In genomic region chr3R:28572692-28573643, dm6 we compare ENCODE assay signal across 3 fruit fly cellular contexts.
TF ChIP-seq lines count a peak whose summit lies in the region.

No protein-coding gene starts in this region.

- TF ChIP-seq CTCF in whole organism, embryonic (GFP tag; optimal IDR thresholded peaks at IDR 0.05; lab: Kevin White, UChicago) = no peak

TF ChIP-seq in whole organism, embryonic, 481 proteins besides CTCF, POLR2A, EP300 and RAD21 (continues in another document):
- TF ChIP-seq Hmr (GFP tag; optimal IDR thresholded peaks at IDR 0.05; lab: Kevin White, UChicago) (no peak), pum (GFP tag; optimal IDR thresholded peaks at IDR 0.05; lab: Kevin White, UChicago) (no peak), CG4820 (GFP tag; optimal IDR thresholded peaks at IDR 0.05; lab: Kevin White, UChicago) (no peak), caup (GFP tag; optimal IDR thresholded peaks at IDR 0.05; lab: Kevin White, UChicago; ENCODE audit: severe bottlenecking) (no peak), CG11696 (GFP tag; IDR thresholded peaks at IDR 0.05; lab: Robert Waterston, UW) (no peak), ash1 (GFP tag; optimal IDR thresholded peaks at IDR 0.05; lab: Kevin White, UChicago) (no peak), CG4282 (GFP tag; optimal IDR thresholded peaks at IDR 0.05; lab: Kevin White, UChicago) (no peak), nau (GFP tag; optimal IDR thresholded peaks at IDR 0.05; lab: Kevin White, UChicago) (no peak), Dp (GFP tag; optimal IDR thresholded peaks at IDR 0.05; lab: Kevin White, UChicago) (no peak), C15 (GFP tag; IDR thresholded peaks at IDR 0.05; lab: Robert Waterston, UW) (no peak), Stat92E (GFP tag; optimal IDR thresholded peaks at IDR 0.05; lab: Kevin White, UChicago) (no peak), HmgZ (tag; optimal IDR thresholded peaks at IDR 0.05; lab: Kevin White, UChicago) (no peak), prd (optimal IDR thresholded peaks at IDR 0.05; lab: Kevin White, UChicago) (no peak), prd (GFP tag; IDR thresholded peaks at IDR 0.05; lab: Robert Waterston, UW) (no peak), Dip2 (GFP tag; IDR thresholded peaks at IDR 0.05; lab: Robert Waterston, UW) (no peak), aop (GFP tag; IDR thresholded peaks at IDR 0.05; lab: Robert Waterston, UW) (no peak), CG34224 (GFP tag; IDR thresholded peaks at IDR 0.05; lab: Robert Waterston, UW; ENCODE audit: partially characterized antibody) (no peak), CG13123 (GFP tag; optimal IDR thresholded peaks at IDR 0.05; lab: Kevin White, UChicago) (no peak), Sry-β (GFP tag; optimal IDR thresholded peaks at IDR 0.05; lab: Kevin White, UChicago) (no peak), CG8765 (GFP tag; IDR thresholded peaks at IDR 0.05; lab: Robert Waterston, UW) (no peak), CG11695 (GFP tag; IDR thresholded peaks at IDR 0.05; lab: Robert Waterston, UW) (no peak), Lpt (GFP tag; optimal IDR thresholded peaks at IDR 0.05; lab: Kevin White, UChicago) (no peak), Dek (tag; optimal IDR thresholded peaks at IDR 0.05; lab: Kevin White, UChicago) (no peak), CG17802 (tag; optimal IDR thresholded peaks at IDR 0.05; lab: Kevin White, UChicago) (no peak), shn (GFP tag; optimal IDR thresholded peaks at IDR 0.05; lab: Kevin White, UChicago) (no peak), mirr (GFP tag; optimal IDR thresholded peaks at IDR 0.05; lab: Kevin White, UChicago) (peak; percentile 5), Xbp1 (GFP tag; optimal IDR thresholded peaks at IDR 0.05; lab: Kevin White, UChicago) (no peak), sug (tag; optimal IDR thresholded peaks at IDR 0.05; lab: Kevin White, UChicago) (no peak), phol (tag; optimal IDR thresholded peaks at IDR 0.05; lab: Kevin White, UChicago) (peak; percentile 19), CG15696 (tag; optimal IDR thresholded peaks at IDR 0.05; lab: Kevin White, UChicago) (no peak), Fer1 (GFP tag; optimal IDR thresholded peaks at IDR 0.05; lab: Kevin White, UChicago) (no peak), HmgD (GFP tag; optimal IDR thresholded peaks at IDR 0.05; lab: Kevin White, UChicago) (no peak), fd64A (GFP tag; optimal IDR thresholded peaks at IDR 0.05; lab: Kevin White, UChicago) (no peak)

TF ChIP-seq in whole organism, prepupa, 60 proteins besides CTCF, POLR2A, EP300 and RAD21:
- TF ChIP-seq CG10669 (GFP tag; optimal IDR thresholded peaks at IDR 0.05; lab: Kevin White, UChicago) (no peak), CG6854 (GFP tag; optimal IDR thresholded peaks at IDR 0.05; lab: Kevin White, UChicago) (no peak), svp (GFP tag; lab: Kevin White, UChicago) (peak; percentile 63), Hr4 (GFP tag; optimal IDR thresholded peaks at IDR 0.05; lab: Kevin White, UChicago) (no peak), Eip78C (GFP tag; lab: Kevin White, UChicago) (peak; percentile 21), Hr39 (GFP tag; optimal IDR thresholded peaks at IDR 0.05; lab: Kevin White, UChicago) (no peak)

TF ChIP-seq in whole organism, wandering third instar larva, 38 proteins besides CTCF, POLR2A, EP300 and RAD21:
- TF ChIP-seq usp (GFP tag; optimal IDR thresholded peaks at IDR 0.05; lab: Kevin White, UChicago) (no peak), woc (GFP tag; optimal IDR thresholded peaks at IDR 0.05; lab: Kevin White, UChicago) (peak; percentile 16), Hnf4 (GFP tag; optimal IDR thresholded peaks at IDR 0.05; lab: Kevin White, UChicago) (no peak)
